Fruit fly (Drosophila melanogaster) whole organism, prepupa: ENCODE data around the gene LUBEL.

Experiments used
- Blimp-1 ChIP-seq: fragments of 200-800 bp; sonication (Bioruptor generic); optimal IDR thresholded peaks from 3 replicates; lab custom pipeline; 2017; ENCODE audit warnings: missing biosample characterization, missing genetic modification characterization, mild to moderate bottlenecking, moderate library complexity, missing genetic modification reagents
- CG10631 ChIP-seq: fragments of 200-800 bp; sonication (Bioruptor generic); optimal IDR thresholded peaks from 2 replicates; lab custom pipeline; 2016; ENCODE audit warnings: missing biosample characterization, missing genetic modification characterization
- CG10669 ChIP-seq: fragments of 200-800 bp; sonication (Bioruptor generic); optimal IDR thresholded peaks from 3 replicates; lab custom pipeline; 2018; ENCODE audit warnings: missing biosample characterization, mild to moderate bottlenecking, missing genetic modification characterization, moderate library complexity
- CG16779 ChIP-seq: fragments of 200-800 bp; sonication (Bioruptor generic); optimal IDR thresholded peaks from 3 replicates; lab custom pipeline; 2017; ENCODE audit warnings: missing biosample characterization, mild to moderate bottlenecking, missing genetic modification characterization
- Sox102F ChIP-seq: fragments of 200-800 bp; sonication (Bioruptor generic); optimal IDR thresholded peaks from 2 replicates; lab custom pipeline; 2016; ENCODE audit warnings: missing biosample characterization, mild to moderate bottlenecking, missing genetic modification characterization
- Sox14 ChIP-seq: fragments of 200-800 bp; sonication (Bioruptor generic); optimal IDR thresholded peaks from 3 replicates; lab custom pipeline; 2016; ENCODE audit warnings: missing biosample characterization, missing genetic modification characterization
- cyc ChIP-seq: fragments of 200-800 bp; sonication (Bioruptor generic); optimal IDR thresholded peaks from 3 replicates; lab custom pipeline; 2016; ENCODE audit warnings: missing biosample characterization, missing genetic modification characterization
- eg ChIP-seq: fragments of 200-800 bp; sonication (Bioruptor generic); IDR thresholded peaks from 3 replicates; pipeline ENCODE4 v1.3.6; 2022; ENCODE audit warnings: missing biosample characterization, missing genetic modification characterization
- fkh ChIP-seq: fragments of 200-800 bp; sonication (Bioruptor generic); optimal IDR thresholded peaks from 3 replicates; lab custom pipeline; 2017; ENCODE audit warnings: missing biosample characterization, mild to moderate bottlenecking, missing genetic modification characterization, moderate library complexity
- net ChIP-seq: fragments of 200-800 bp; sonication (Bioruptor generic); optimal IDR thresholded peaks from 3 replicates; lab custom pipeline; 2016; ENCODE audit warnings: missing biosample characterization, missing genetic modification characterization
- vri ChIP-seq: fragments of 200-800 bp; sonication (Bioruptor generic); optimal IDR thresholded peaks from 3 replicates; lab custom pipeline; 2016; ENCODE audit warnings: missing biosample characterization, mild to moderate bottlenecking, missing genetic modification characterization

DNA sequence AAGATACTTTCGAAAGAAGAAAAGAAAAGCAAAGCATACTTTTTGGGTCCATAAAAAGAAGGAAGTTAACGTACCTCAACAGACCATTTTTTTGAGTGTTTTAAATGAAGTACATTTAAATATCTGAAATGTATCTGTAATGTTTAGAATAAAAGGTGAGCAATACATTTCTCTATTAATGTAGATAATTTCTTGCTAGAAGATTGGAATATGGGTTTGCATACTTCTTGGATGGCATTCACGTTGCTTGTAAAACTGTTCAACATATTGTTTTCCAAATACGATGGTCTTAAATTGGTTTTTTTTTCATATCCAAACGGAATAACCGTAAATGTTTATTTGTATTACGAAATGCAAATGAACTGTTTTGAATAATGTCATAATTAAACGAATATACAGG, 33.2 kb upstream of the LUBEL start, which contains the start of gene CG17375:
- TF ChIP-seq Sox14 (GFP tag; lab: Kevin White, UChicago) (no peak), Blimp-1 (GFP tag; lab: Kevin White, UChicago) (no peak), eg (GFP tag; lab: Robert Waterston, UW) (no peak), CG10631 (no peak), net (GFP tag; lab: Kevin White, UChicago) (no peak), Sox102F (GFP tag; lab: Kevin White, UChicago) (no peak), CG10669 (GFP tag; lab: Kevin White, UChicago) (no peak), cyc (no peak), fkh (GFP tag; lab: Kevin White, UChicago) (no peak), vri (GFP tag; lab: Kevin White, UChicago) (no peak), CG16779 (tag; lab: Kevin White, UChicago) (no peak)
